Worm (Caenorhabditis elegans) whole organism, late embryonic: Measurements from ENCODE around the gene snfc-5.

Source experiments
- F13H6.1 ChIP-seq: sonication (generic microtip); optimal IDR thresholded peaks from 2 replicates; lab custom pipeline; 2016; ENCODE audit warnings: missing genetic modification characterization, missing compliant biosample characterization
- K02D7.2 ChIP-seq: sonication (generic microtip); optimal IDR thresholded peaks from 2 replicates; lab custom pipeline; 2017; ENCODE audit warnings: mild to moderate bottlenecking, missing genetic modification characterization, missing compliant biosample characterization
- ahr-1 ChIP-seq: sonication (generic microtip); optimal IDR thresholded peaks from 2 replicates; lab custom pipeline; 2016; ENCODE audit warnings: missing genetic modification characterization, missing compliant biosample characterization
- ceh-14 ChIP-seq: sonication (generic microtip); optimal IDR thresholded peaks from 2 replicates; lab custom pipeline; 2016; ENCODE audit warnings: missing genotype, missing genetic modification characterization, missing compliant biosample characterization
- ceh-18 ChIP-seq: sonication (generic microtip); optimal IDR thresholded peaks from 2 replicates; lab custom pipeline; 2016; ENCODE audit warnings: missing genetic modification characterization, missing compliant biosample characterization
- ceh-19 ChIP-seq: fragments of 200-800 bp; sonication (Bioruptor generic); optimal IDR thresholded peaks from 2 replicates; lab custom pipeline; 2018; ENCODE audit warnings: mild to moderate bottlenecking, missing genetic modification characterization, missing compliant biosample characterization
- ceh-24 ChIP-seq: sonication (generic microtip); optimal IDR thresholded peaks from 2 replicates; lab custom pipeline; 2016; ENCODE audit warnings: mild to moderate bottlenecking, missing genetic modification characterization, missing compliant biosample characterization
- ceh-31 ChIP-seq: sonication (generic microtip); optimal IDR thresholded peaks from 2 replicates; lab custom pipeline; 2016; ENCODE audit warnings: missing genetic modification characterization, missing compliant biosample characterization
- ceh-34 ChIP-seq: sonication (generic microtip); optimal IDR thresholded peaks from 2 replicates; lab custom pipeline; 2016; ENCODE audit warnings: mild to moderate bottlenecking, missing genetic modification characterization, missing compliant biosample characterization
- ceh-45 ChIP-seq: fragments of 200-800 bp; sonication (Bioruptor generic); IDR thresholded peaks from 2 replicates; pipeline ENCODE4 v1.3.6; 2022; ENCODE audit warnings: missing genetic modification reagents, missing genetic modification characterization, missing compliant biosample characterization
- ceh-48 ChIP-seq: sonication (generic microtip); optimal IDR thresholded peaks from 2 replicates; lab custom pipeline; 2016; ENCODE audit warnings: missing genetic modification characterization, inconsistent platforms, missing compliant biosample characterization
- ceh-6 ChIP-seq: fragments of 200-800 bp; sonication (Bioruptor generic); optimal IDR thresholded peaks from 2 replicates; lab custom pipeline; 2018; ENCODE audit warnings: mild to moderate bottlenecking, missing genetic modification characterization, missing compliant biosample characterization
- che-1 ChIP-seq: sonication (generic microtip); optimal IDR thresholded peaks from 2 replicates; lab custom pipeline; 2016; ENCODE audit warnings: mild to moderate bottlenecking, missing genetic modification characterization, missing compliant biosample characterization
- eyg-1 ChIP-seq: sonication (generic microtip); optimal IDR thresholded peaks from 2 replicates; lab custom pipeline; 2016; ENCODE audit warnings: missing genotype, missing genetic modification characterization, missing compliant biosample characterization
- fax-1 ChIP-seq: sonication (generic microtip); optimal IDR thresholded peaks from 2 replicates; lab custom pipeline; 2016; ENCODE audit warnings: missing genotype, missing genetic modification characterization, missing compliant biosample characterization
- fkh-10 ChIP-seq: fragments of 150-350 bp; optimal IDR thresholded peaks from 2 replicates; lab custom pipeline; 2014; ENCODE audit warnings: missing biosample characterization, missing genetic modification reagents, missing genetic modification characterization
- hlh-13 ChIP-seq: fragments of 200-800 bp; sonication (Bioruptor generic); optimal IDR thresholded peaks from 2 replicates; lab custom pipeline; 2018; ENCODE audit warnings: mild to moderate bottlenecking, missing genetic modification characterization, missing compliant biosample characterization
- hlh-15 ChIP-seq: sonication (generic microtip); optimal IDR thresholded peaks from 2 replicates; lab custom pipeline; 2016; ENCODE audit warnings: missing genetic modification characterization, missing compliant biosample characterization
- hlh-30 ChIP-seq: sonication (generic microtip); optimal IDR thresholded peaks from 2 replicates; lab custom pipeline; 2017; ENCODE audit warnings: antibody characterized with exemption, missing genetic modification characterization, missing compliant biosample characterization; ENCODE audit not compliant: insufficient read depth
- hlh-6 ChIP-seq: sonication (generic microtip); optimal IDR thresholded peaks from 2 replicates; lab custom pipeline; 2016; ENCODE audit warnings: missing genotype, missing genetic modification characterization, missing compliant biosample characterization
- hlh-8 ChIP-seq: sonication (generic microtip); optimal IDR thresholded peaks from 2 replicates; lab custom pipeline; 2016; ENCODE audit warnings: missing genotype, missing genetic modification characterization, missing compliant biosample characterization
- lim-6 ChIP-seq: sonication (generic microtip); optimal IDR thresholded peaks from 2 replicates; lab custom pipeline; 2016; ENCODE audit warnings: missing genetic modification characterization, missing compliant biosample characterization
- lin-11 ChIP-seq: fragments of 200-800 bp; sonication (Bioruptor generic); optimal IDR thresholded peaks from 2 replicates; lab custom pipeline; 2018; ENCODE audit warnings: mild to moderate bottlenecking, missing genetic modification characterization, missing compliant biosample characterization
- madf-2 ChIP-seq: sonication (generic microtip); optimal IDR thresholded peaks from 2 replicates; lab custom pipeline; 2017; ENCODE audit warnings: missing genetic modification characterization, missing compliant biosample characterization
- mec-3 ChIP-seq: sonication (generic microtip); optimal IDR thresholded peaks from 2 replicates; lab custom pipeline; 2016; ENCODE audit warnings: borderline replicate concordance, missing genetic modification characterization, missing compliant biosample characterization
- nfya-1 ChIP-seq: sonication (generic microtip); optimal IDR thresholded peaks from 2 replicates; lab custom pipeline; 2017; ENCODE audit warnings: missing genetic modification characterization, mild to moderate bottlenecking, missing compliant biosample characterization, antibody characterized with exemption, moderate library complexity
- nhr-232 ChIP-seq: sonication (generic microtip); optimal IDR thresholded peaks from 2 replicates; lab custom pipeline; 2016; ENCODE audit warnings: missing genetic modification characterization, missing compliant biosample characterization
- pax-1 ChIP-seq: fragments of 150-350 bp; optimal IDR thresholded peaks from 2 replicates; lab custom pipeline; 2014; ENCODE audit warnings: missing biosample characterization, missing genetic modification characterization
- pha-2 ChIP-seq: sonication (generic microtip); optimal IDR thresholded peaks from 2 replicates; lab custom pipeline; 2017; ENCODE audit warnings: mild to moderate bottlenecking, missing genetic modification characterization, missing compliant biosample characterization
- pha-4 ChIP-seq: fragments of 150-350 bp; optimal IDR thresholded peaks from 2 replicates; lab custom pipeline; 2018; ENCODE audit warnings: missing biosample characterization, missing genetic modification reagents, missing genetic modification characterization
- pqm-1 ChIP-seq: sonication (generic microtip); optimal IDR thresholded peaks from 2 replicates; lab custom pipeline; 2016; ENCODE audit warnings: missing genetic modification characterization, missing compliant biosample characterization
- ref-2 ChIP-seq: sonication (generic microtip); optimal IDR thresholded peaks from 2 replicates; lab custom pipeline; 2016; ENCODE audit warnings: missing genetic modification characterization, missing compliant biosample characterization
- sox-2 ChIP-seq: fragments of 200-800 bp; sonication (Bioruptor generic); IDR thresholded peaks from 2 replicates; pipeline ENCODE4 v1.3.6; 2022; ENCODE audit warnings: missing genetic modification reagents, missing genetic modification characterization, missing compliant biosample characterization
- sox-4 ChIP-seq: sonication (generic microtip); optimal IDR thresholded peaks from 2 replicates; lab custom pipeline; 2017; ENCODE audit warnings: mild to moderate bottlenecking, missing genetic modification characterization, inconsistent platforms, missing compliant biosample characterization
- syd-9 ChIP-seq: sonication (generic microtip); optimal IDR thresholded peaks from 2 replicates; lab custom pipeline; 2016; ENCODE audit warnings: mild to moderate bottlenecking, missing genetic modification characterization, moderate library complexity, missing compliant biosample characterization
- unc-3 ChIP-seq, 2 experiments: fragments of 200-800 bp in 1 of 2; sonication (Bioruptor generic) in 1 of 2; sonication (generic microtip) in 1 of 2; conservative IDR thresholded peaks in 1 of 2; optimal IDR thresholded peaks in 1 of 2; 2 replicates each; pipeline versions ENCODE4 v1.3.6 to Lab custom; 2016 to 2022; ENCODE audit warnings: missing compliant biosample characterization in 2 of 2, missing genetic modification characterization in 2 of 2, missing genetic modification reagents in 1 of 2
- unc-42 ChIP-seq: sonication (generic microtip); optimal IDR thresholded peaks from 2 replicates; lab custom pipeline; 2016; ENCODE audit warnings: missing genotype, missing genetic modification characterization, missing compliant biosample characterization
- unc-86 ChIP-seq: sonication (generic microtip); optimal IDR thresholded peaks from 2 replicates; lab custom pipeline; 2016; ENCODE audit warnings: missing genetic modification characterization, missing compliant biosample characterization
- zip-5 ChIP-seq: sonication (generic microtip); optimal IDR thresholded peaks from 2 replicates; lab custom pipeline; 2016; ENCODE audit warnings: missing genetic modification characterization, missing compliant biosample characterization
- ztf-16 ChIP-seq: sonication (generic microtip); optimal IDR thresholded peaks from 2 replicates; lab custom pipeline; 2017; ENCODE audit warnings: missing genetic modification characterization, missing compliant biosample characterization

snfc-5 gene

DNA sequence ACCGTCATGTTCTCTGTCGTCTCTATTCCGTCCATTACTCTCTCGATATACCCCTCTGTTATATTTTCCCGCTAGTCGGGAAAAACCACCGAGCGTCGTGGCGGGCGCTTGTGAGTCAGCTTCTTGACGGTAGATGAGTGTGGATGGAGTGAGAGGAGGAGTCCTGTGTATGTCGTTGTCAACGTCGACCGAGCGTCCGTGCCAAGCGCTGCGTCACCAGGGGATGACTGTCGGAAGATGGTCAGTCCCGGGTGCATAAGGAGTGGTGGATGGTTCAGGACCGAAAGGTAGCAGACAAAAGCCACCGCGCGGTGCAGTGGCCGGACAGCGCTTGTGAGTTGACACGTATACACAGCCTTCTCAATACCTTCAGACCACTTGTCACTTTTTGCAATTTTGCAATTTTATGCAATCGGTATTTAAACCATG lies 35.2 kb upstream of the snfc-5 start (continued):
- TF ChIP-seq zip-5 (tag; lab: Kevin White, UChicago) (peak; percentile 19), madf-2 (tag; lab: Kevin White, UChicago) (peak; percentile 32), hlh-8 (peak; percentile 38), lim-6 (tag; lab: Kevin White, UChicago) (peak; percentile 22), ceh-6 (GFP tag; lab: Kevin White, UChicago) (peak; percentile 58), hlh-15 (peak; percentile 36), K02D7.2 (tag; lab: Kevin White, UChicago) (peak; percentile 44), ahr-1 (tag; lab: Kevin White, UChicago) (peak; percentile 35), sox-4 (peak; percentile 30), unc-42 (tag; lab: Kevin White, UChicago) (peak; percentile 3), unc-86 (tag; lab: Kevin White, UChicago) (peak; percentile 33), F13H6.1 (tag; lab: Kevin White, UChicago) (peak; percentile 31), pqm-1 (tag; lab: Kevin White, UChicago) (peak; percentile 15), eyg-1 (tag; lab: Kevin White, UChicago) (peak; percentile 44), ref-2 (tag; lab: Kevin White, UChicago) (peak; percentile 57), unc-3 (GFP tag; conservative IDR thresholded peaks at IDR 0.05; lab: Robert Waterston, UW) (peak; percentile 30; the same call in 1 of the 2 replicates), unc-3 (tag; optimal IDR thresholded peaks at IDR 0.05; lab: Kevin White, UChicago) (peak; percentile 54), ceh-14 (tag; lab: Kevin White, UChicago) (peak; percentile 57), ceh-24 (tag; lab: Kevin White, UChicago) (peak; percentile 16), fax-1 (peak; percentile 20), ceh-18 (tag; lab: Kevin White, UChicago) (peak; percentile 69), lin-11 (tag; lab: Kevin White, UChicago) (peak; percentile 48), pha-2 (peak; percentile 69), nfya-1 (peak; percentile 26), sox-2 (peak; percentile 49; the same call in 1 of the 2 replicates)

ce11 chrIII:4370585-4370984 lies 34.0 kb upstream of the snfc-5 start, which contains the start of gene ckb-3:
TSS of gene ckb-3 (plus strand) at chrIII:4370885.
- TF ChIP-seq madf-2 (tag; lab: Kevin White, UChicago) (no peak), hlh-30 (tag; lab: Kevin White, UChicago) (no peak), ceh-19 (no peak), sox-2 (no peak), ceh-31 (tag; lab: Kevin White, UChicago) (no peak), ceh-6 (GFP tag; lab: Kevin White, UChicago) (no peak), hlh-6 (tag; lab: Kevin White, UChicago) (no peak), pax-1 (tag; lab: Kevin White, UChicago) (no peak), ceh-18 (tag; lab: Kevin White, UChicago) (no peak), ceh-34 (tag; lab: Kevin White, UChicago) (no peak), hlh-13 (GFP tag; lab: Kevin White, UChicago) (no peak), mec-3 (tag; lab: Kevin White, UChicago) (no peak), ztf-16 (tag; lab: Kevin White, UChicago) (no peak), ceh-45 (no peak), fkh-10 (no peak), zip-5 (tag; lab: Kevin White, UChicago) (no peak), ref-2 (tag; lab: Kevin White, UChicago) (no peak), ceh-48 (tag; lab: Kevin White, UChicago) (no peak), che-1 (no peak)

DNA sequence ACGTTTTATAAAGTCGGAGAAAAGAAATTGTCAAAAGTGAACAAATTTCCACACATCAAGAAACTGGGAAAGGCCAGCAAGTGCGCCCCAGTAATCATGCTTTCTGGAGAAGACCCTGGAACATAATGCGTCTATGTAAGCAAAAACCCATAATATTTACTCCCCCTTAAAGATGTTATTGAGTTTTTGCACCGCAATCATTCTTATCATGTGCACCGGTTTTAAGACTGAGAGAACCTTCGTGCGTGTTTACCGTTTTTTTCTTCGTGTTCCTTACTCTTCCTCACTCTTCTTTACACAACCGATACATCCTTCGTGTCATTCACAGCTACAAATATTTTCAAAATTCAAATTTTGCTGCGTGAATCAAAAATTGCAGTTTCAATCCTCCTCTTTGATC lies 31.7 kb upstream of the snfc-5 start:
- no peak for TF ChIP-seq ceh-45
- TF ChIP-seq hlh-8, result no peak
- TF ChIP-seq pha-4 (tag; lab: Kevin White, UChicago), result no peak
- TF ChIP-seq ceh-24 (tag; lab: Kevin White, UChicago), result no peak
- TF ChIP-seq madf-2 (tag; lab: Kevin White, UChicago), result no peak
- TF ChIP-seq nhr-232 (tag; lab: Kevin White, UChicago), result no peak
- no peak for TF ChIP-seq fax-1
- TF ChIP-seq K02D7.2 (tag; lab: Kevin White, UChicago), result no peak
- TF ChIP-seq ceh-6 (GFP tag; lab: Kevin White, UChicago), result no peak
- no peak for TF ChIP-seq fkh-10
- TF ChIP-seq syd-9 (tag; lab: Kevin White, UChicago), result no peak
- no peak for TF ChIP-seq ceh-31 (tag; lab: Kevin White, UChicago)
- TF ChIP-seq nfya-1, result no peak
- no peak for TF ChIP-seq F13H6.1 (tag; lab: Kevin White, UChicago)
